Worm (Caenorhabditis elegans): ENCODE measurements around the gene ttr-21.

The ttr-21 gene

ce11 chrV:13850170-13850569, 4.0 kb downstream of the ttr-21 start, which contains the start of gene hpx-2:
Gene hpx-2 (plus strand): TSS chrV:13850470.
- TF ChIP-seq hlh-26 (GFP tag; conservative IDR thresholded peaks at IDR 0.05) (no peak), lin-54 (GFP tag; optimal IDR thresholded peaks at IDR 0.05) (no peak), mes-4 (tag; optimal IDR thresholded peaks at IDR 0.05) (no peak), tbp1 (GFP tag; optimal IDR thresholded peaks at IDR 0.05) (no peak), him-1 (tag; optimal IDR thresholded peaks at IDR 0.05) (no peak), efl-1 (GFP tag; optimal IDR thresholded peaks at IDR 0.05) (no peak)

DNA sequence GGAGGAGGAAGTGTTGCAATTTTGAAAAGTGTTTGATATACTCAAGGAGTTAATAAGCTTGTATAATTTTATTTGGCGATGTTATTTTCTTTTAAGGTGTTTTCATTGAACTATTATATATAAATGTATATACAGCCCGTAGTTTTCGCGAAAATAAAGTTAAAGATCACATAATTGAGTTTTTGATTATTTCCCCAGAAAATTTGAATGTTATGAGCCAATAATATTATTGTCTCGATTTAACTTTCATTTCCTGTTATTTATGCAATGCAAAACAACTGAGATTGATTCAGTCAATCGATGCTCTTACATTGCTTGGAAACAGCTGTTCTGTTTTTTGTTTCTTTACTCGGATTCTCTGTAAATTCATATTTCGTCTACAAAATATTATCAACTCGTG, 5.8 kb downstream of the ttr-21 start, which contains the start of gene srx-133:
TSS of gene srx-133 (plus strand) at position 301 of the 400 bp plus-strand sequence.
- TF ChIP-seq ekl-4 (GFP tag; IDR thresholded peaks at IDR 0.05), result no peak
- TF ChIP-seq zim-3 (tag; optimal IDR thresholded peaks at IDR 0.05), result no peak
- TF ChIP-seq egrh-3 (GFP tag; IDR thresholded peaks at IDR 0.05), result no peak
- no peak for TF ChIP-seq aptf-2 (GFP tag; conservative IDR thresholded peaks at IDR 0.05)
- no peak for TF ChIP-seq hsf-1 (GFP tag; IDR thresholded peaks at IDR 0.05)
- no peak for TF ChIP-seq ama-1 (optimal IDR thresholded peaks at IDR 0.05)
- TF ChIP-seq ama-1 (GFP tag; optimal IDR thresholded peaks at IDR 0.05), result no peak
- no peak for TF ChIP-seq nhr-80 (tag; optimal IDR thresholded peaks at IDR 0.05)
- no peak for TF ChIP-seq gei-17 (GFP tag; optimal IDR thresholded peaks at IDR 0.05)
- TF ChIP-seq nhr-179 (tag; optimal IDR thresholded peaks at IDR 0.05), result no peak
- TF ChIP-seq ztf-3 (GFP tag; optimal IDR thresholded peaks at IDR 0.05), result no peak
- no peak for TF ChIP-seq F39B2.1 (GFP tag; IDR thresholded peaks at IDR 0.05)
- TF ChIP-seq ztf-25 (GFP tag; IDR thresholded peaks at IDR 0.05), result no peak
- TF ChIP-seq ztf-18 (tag; optimal IDR thresholded peaks at IDR 0.05), result no peak
- TF ChIP-seq nhr-120 (GFP tag; IDR thresholded peaks at IDR 0.05), result no peak

DNA sequence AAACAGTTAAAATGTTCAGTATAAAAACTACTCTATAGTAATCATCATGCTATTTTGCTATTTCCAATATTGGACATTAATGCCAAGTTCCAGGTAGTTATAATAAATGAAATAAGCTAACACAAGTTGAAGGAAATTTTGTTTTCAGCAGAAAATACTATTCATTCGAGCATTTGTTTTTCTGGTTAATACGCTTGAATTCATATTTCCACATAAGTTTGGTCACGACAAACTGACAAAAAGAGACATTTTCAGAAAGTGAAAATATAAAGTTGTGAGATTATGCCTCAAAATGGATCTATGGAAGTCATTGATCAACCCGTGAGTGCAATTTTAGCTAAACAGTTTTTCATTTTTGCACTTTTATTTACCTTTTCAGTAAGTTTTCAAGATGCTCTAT, 9.1 kb downstream of the ttr-21 start, which contains the start of gene srx-131:
TSS of gene srx-131 (plus strand) at position 301 of the 400 bp plus-strand sequence.
- no peak for TF ChIP-seq attf-5 (GFP tag; optimal IDR thresholded peaks at IDR 0.05)
- no peak for TF ChIP-seq cebp-2 (GFP tag; IDR thresholded peaks at IDR 0.05)
- no peak for TF ChIP-seq nfya-2 (GFP tag; IDR thresholded peaks at IDR 0.05)
- no peak for TF ChIP-seq hrde-1 (tag; optimal IDR thresholded peaks at IDR 0.05; ENCODE audit: borderline replicate concordance)
- no peak for TF ChIP-seq mxl-1 (tag; optimal IDR thresholded peaks at IDR 0.05)

ce11 chrV:13843147-13843546, 11.1 kb downstream of the ttr-21 start, which contains the start of gene srx-130:
Gene srx-130 (plus strand): TSS chrV:13843447.
- no peak for TF ChIP-seq mel-28 (tag; optimal IDR thresholded peaks at IDR 0.05; ENCODE audit: borderline replicate concordance)
- no peak for TF ChIP-seq ets-4 (GFP tag; optimal IDR thresholded peaks at IDR 0.05)
- TF ChIP-seq ceh-100 (GFP tag; IDR thresholded peaks at IDR 0.05), result no peak
- TF ChIP-seq dox-1 (GFP tag; IDR thresholded peaks at IDR 0.05), result no peak
- no peak for TF ChIP-seq nhr-27 (tag; optimal IDR thresholded peaks at IDR 0.05)
- TF ChIP-seq ZK185.1 (tag; optimal IDR thresholded peaks at IDR 0.05; ENCODE audit: poor library complexity, severe bottlenecking), result no peak
- TF ChIP-seq zim-3 (tag; optimal IDR thresholded peaks at IDR 0.05), result no peak
- TF ChIP-seq ceh-40 (GFP tag; IDR thresholded peaks at IDR 0.05), result no peak
- no peak for TF ChIP-seq lin-26 (GFP tag; IDR thresholded peaks at IDR 0.05)
- TF ChIP-seq mcd-1 (GFP tag; IDR thresholded peaks at IDR 0.05), result no peak
- no peak for TF ChIP-seq C17E4.6 (GFP tag; IDR thresholded peaks at IDR 0.05)
- TF ChIP-seq F23B12.7 (tag; optimal IDR thresholded peaks at IDR 0.05; ENCODE audit: insufficient read depth), result no peak
- no peak for TF ChIP-seq F22D6.2 (tag; optimal IDR thresholded peaks at IDR 0.05)
- no peak for TF ChIP-seq F37B4.10 (GFP tag; IDR thresholded peaks at IDR 0.05)
- no peak for TF ChIP-seq akir-1 (GFP tag; optimal IDR thresholded peaks at IDR 0.05)
- no peak for TF ChIP-seq Y56A3A.18 (GFP tag; IDR thresholded peaks at IDR 0.05)
- no peak for TF ChIP-seq B0035.1 (tag; optimal IDR thresholded peaks at IDR 0.05)
- no peak for TF ChIP-seq chd-7 (tag; optimal IDR thresholded peaks at IDR 0.05)

Measured in whole organism, young adult.